Worm (Caenorhabditis elegans) whole organism, L4/young adult: ENCODE measurements around the gene gpc-1.

ENCODE experiments used
- W03F9.2 ChIP-seq: fragments of 150-350 bp; optimal IDR thresholded peaks from 2 replicates; lab custom pipeline; 2014; ENCODE audit warnings: missing biosample characterization, missing genetic modification characterization
- him-1 ChIP-seq: sonication (generic microtip); optimal IDR thresholded peaks from 2 replicates; lab custom pipeline; 2016; ENCODE audit warnings: missing genotype, missing genetic modification reagents, missing genetic modification characterization, missing compliant biosample characterization

DNA sequence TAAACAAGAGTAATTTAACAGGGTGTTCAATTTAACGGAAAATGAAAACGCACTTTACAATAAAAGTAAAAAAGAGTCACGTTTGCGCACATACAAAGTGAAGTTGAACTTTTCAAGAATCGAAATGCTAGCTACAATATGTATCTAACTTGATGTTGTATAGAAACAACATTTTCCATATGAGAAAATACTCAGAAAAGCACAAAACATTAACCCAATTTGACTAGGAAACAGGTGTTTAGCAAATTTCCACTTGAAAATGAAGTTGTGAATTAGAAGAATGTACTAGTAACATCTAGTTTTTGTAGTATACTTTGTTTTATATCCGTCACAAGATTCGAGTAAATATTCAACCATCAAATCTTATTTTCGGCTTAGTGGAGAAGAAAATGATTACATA, at the start of gene gpc-1:
- no peak for TF ChIP-seq W03F9.2
- no peak for TF ChIP-seq him-1 (tag; lab: Kevin White, UChicago)
